Fruit fly (Drosophila melanogaster) whole organism, embryonic: ENCODE results near the gene Trpgamma.

ENCODE experiments used
- Awh ChIP-seq: fragments of 200-800 bp; sonication (Bioruptor generic); IDR thresholded peaks from 2 replicates; pipeline ENCODE4, ENCODE4 v1.3.6; 2022; ENCODE audit warnings: missing biosample characterization, missing genetic modification characterization
- CG10274 ChIP-seq: fragments of 200-800 bp; sonication (Bioruptor generic); optimal IDR thresholded peaks from 3 replicates; lab custom pipeline; 2017; ENCODE audit warnings: missing biosample characterization, mild to moderate bottlenecking, missing genetic modification characterization
- CG10462 ChIP-seq: fragments of 200-800 bp; sonication (Bioruptor generic); optimal IDR thresholded peaks from 2 replicates; lab custom pipeline; 2016; ENCODE audit warnings: missing biosample characterization, missing genetic modification characterization
- CG11695 ChIP-seq: fragments of 200-800 bp; sonication (Bioruptor generic); IDR thresholded peaks from 3 replicates; pipeline ENCODE4 v1.3.6; 2022; ENCODE audit warnings: missing biosample characterization, missing genetic modification characterization
- CG12104 ChIP-seq: fragments of 200-800 bp; sonication (Bioruptor generic); optimal IDR thresholded peaks from 3 replicates; lab custom pipeline; 2016; ENCODE audit warnings: missing biosample characterization, missing genetic modification characterization
- CG1602 ChIP-seq: fragments of 200-800 bp; sonication (Bioruptor generic); optimal IDR thresholded peaks from 3 replicates; lab custom pipeline; 2016; ENCODE audit warnings: missing biosample characterization, missing genetic modification characterization
- CG17802 ChIP-seq: fragments of 200-800 bp; sonication (Bioruptor generic); optimal IDR thresholded peaks from 2 replicates; lab custom pipeline; 2018; ENCODE audit warnings: missing biosample characterization, mild to moderate bottlenecking, missing genetic modification characterization, moderate library complexity
- CG18599 ChIP-seq: fragments of 200-800 bp; sonication (Bioruptor generic); optimal IDR thresholded peaks from 3 replicates; lab custom pipeline; 2017; ENCODE audit warnings: missing biosample characterization, missing genetic modification characterization, mild to moderate bottlenecking, moderate library complexity, missing genetic modification reagents
- CG2678 ChIP-seq: fragments of 200-800 bp; sonication (Bioruptor generic); optimal IDR thresholded peaks from 3 replicates; lab custom pipeline; 2019; ENCODE audit warnings: missing biosample characterization, mild to moderate bottlenecking, missing genetic modification characterization, moderate library complexity
- CG30403 ChIP-seq: fragments of 200-800 bp; sonication (Bioruptor generic); optimal IDR thresholded peaks from 3 replicates; lab custom pipeline; 2016; ENCODE audit warnings: missing biosample characterization, missing genetic modification characterization
- CG3065 ChIP-seq: fragments of 200-800 bp; sonication (Bioruptor generic); optimal IDR thresholded peaks from 2 replicates; lab custom pipeline; 2016; ENCODE audit warnings: missing biosample characterization, missing genetic modification characterization
- CG32532 ChIP-seq: fragments of 200-800 bp; sonication (Bioruptor generic); IDR thresholded peaks from 2 replicates; pipeline ENCODE4 v1.3.6; 2022; ENCODE audit warnings: missing biosample characterization, missing genetic modification characterization
- CG3281 ChIP-seq: fragments of 200-800 bp; sonication (Bioruptor generic); optimal IDR thresholded peaks from 3 replicates; lab custom pipeline; 2017; ENCODE audit warnings: missing biosample characterization, mild to moderate bottlenecking, missing genetic modification characterization
- CG34376 ChIP-seq: fragments of 200-800 bp; sonication (Bioruptor generic); optimal IDR thresholded peaks from 2 replicates; lab custom pipeline; 2018; ENCODE audit warnings: missing biosample characterization, mild to moderate bottlenecking, missing genetic modification characterization
- CG43689 ChIP-seq: fragments of 200-800 bp; sonication (Bioruptor generic); IDR thresholded peaks from 2 replicates; pipeline ENCODE4 v1.3.6; 2022; ENCODE audit warnings: missing biosample characterization, missing genetic modification characterization
- CG6254 ChIP-seq: fragments of 200-800 bp; sonication (Bioruptor generic); optimal IDR thresholded peaks from 3 replicates; lab custom pipeline; 2017; ENCODE audit warnings: mild to moderate bottlenecking, missing biosample characterization, missing genetic modification reagents, missing genetic modification characterization
- CG6272 ChIP-seq: fragments of 200-800 bp; sonication (Bioruptor generic); IDR thresholded peaks from 2 replicates; pipeline ENCODE4 v1.3.6; 2022; ENCODE audit warnings: missing biosample characterization, missing genetic modification characterization
- CG6813 ChIP-seq: fragments of 200-800 bp; sonication (Bioruptor generic); optimal IDR thresholded peaks from 2 replicates; lab custom pipeline; 2017; ENCODE audit warnings: missing biosample characterization, missing genetic modification characterization, mild to moderate bottlenecking, moderate library complexity, missing genetic modification reagents
- CG8281 ChIP-seq: fragments of 200-800 bp; sonication (Bioruptor generic); optimal IDR thresholded peaks from 2 replicates; lab custom pipeline; 2018; ENCODE audit warnings: missing biosample characterization, mild to moderate bottlenecking, missing genetic modification characterization, moderate library complexity
- D ChIP-seq, 2 experiments: fragments of 200-800 bp in 1 of 2; fragments of >200 bp in 1 of 2; sonication (Bioruptor generic) in 1 of 2; optimal IDR thresholded peaks; 2 replicates in 1 of 2; 3 replicates in 1 of 2; lab custom pipeline; 2017; ENCODE audit warnings: mild to moderate bottlenecking in 1 of 2, missing biosample characterization in 1 of 2, missing genetic modification characterization in 1 of 2, missing genetic modification reagents in 1 of 2
- Dfd ChIP-seq, 2 experiments: fragments of >200 bp; optimal IDR thresholded peaks; 2 replicates each; lab custom pipeline; 2017; ENCODE audit warnings: missing biosample characterization in 2 of 2, missing genetic modification characterization in 2 of 2
- HHEX ChIP-seq: fragments of 200-800 bp; sonication (Bioruptor generic); optimal IDR thresholded peaks from 3 replicates; lab custom pipeline; 2017; ENCODE audit warnings: missing biosample characterization, mild to moderate bottlenecking, missing genetic modification characterization, missing genetic modification reagents
- HLHmδ ChIP-seq: fragments of 200-800 bp; sonication (Bioruptor generic); optimal IDR thresholded peaks from 2 replicates; lab custom pipeline; 2018; ENCODE audit warnings: missing biosample characterization, mild to moderate bottlenecking, missing genetic modification characterization, moderate library complexity
- Hr51 ChIP-seq, 2 experiments: fragments of 200-800 bp; sonication (Bioruptor generic); optimal IDR thresholded peaks; 2 replicates in 1 of 2; 3 replicates in 1 of 2; lab custom pipeline; 2016 to 2018; ENCODE audit warnings: missing biosample characterization in 2 of 2, missing genetic modification characterization in 2 of 2, mild to moderate bottlenecking in 1 of 2, moderate library complexity in 1 of 2
- Hr78 ChIP-seq, 2 experiments: fragments of 200-800 bp in 1 of 2; fragments of >200 bp in 1 of 2; sonication (Bioruptor generic) in 1 of 2; optimal IDR thresholded peaks; 2 replicates each; lab custom pipeline; 2017 to 2019; ENCODE audit warnings: missing biosample characterization in 2 of 2, missing genetic modification characterization in 2 of 2, mild to moderate bottlenecking in 1 of 2, moderate library complexity in 1 of 2
- Rfx ChIP-seq: fragments of 200-800 bp; sonication (Bioruptor generic); IDR thresholded peaks from 2 replicates; pipeline ENCODE4 v1.3.6; 2022; ENCODE audit warnings: missing biosample characterization, missing genetic modification characterization
- Sry-δ ChIP-seq: fragments of 200-800 bp; sonication (Bioruptor generic); optimal IDR thresholded peaks from 2 replicates; lab custom pipeline; 2016; ENCODE audit warnings: missing biosample characterization, missing genetic modification characterization
- TFAM ChIP-seq: fragments of 200-800 bp; sonication (Bioruptor generic); optimal IDR thresholded peaks from 2 replicates; lab custom pipeline; 2017; ENCODE audit warnings: missing biosample characterization, missing genetic modification characterization, inconsistent platforms
- Usf ChIP-seq: fragments of 200-800 bp; sonication (Bioruptor generic); optimal IDR thresholded peaks from 2 replicates; lab custom pipeline; 2017; ENCODE audit warnings: missing genotype, missing biosample characterization, missing genetic modification characterization
- abd-A ChIP-seq: fragments of 200-800 bp; sonication (Bioruptor generic); optimal IDR thresholded peaks from 3 replicates; lab custom pipeline; 2019; ENCODE audit warnings: missing biosample characterization, mild to moderate bottlenecking, missing genetic modification characterization, moderate library complexity
- chif ChIP-seq, 2 experiments: fragments of 200-800 bp; sonication (Bioruptor generic); optimal IDR thresholded peaks; 3 replicates each; lab custom pipeline; 2016; ENCODE audit warnings: missing biosample characterization in 2 of 2, missing genetic modification characterization in 2 of 2
- chinmo ChIP-seq: fragments of 200-800 bp; sonication (Bioruptor generic); IDR thresholded peaks from 4 replicates; pipeline ENCODE4 v1.3.6; 2022; ENCODE audit warnings: missing biosample characterization, missing genetic modification characterization; ENCODE audit not compliant: partially characterized antibody
- ci ChIP-seq: fragments of 200-800 bp; sonication (Bioruptor generic); IDR thresholded peaks from 3 replicates; pipeline ENCODE4 v1.3.6; 2022; ENCODE audit warnings: missing biosample characterization, missing genetic modification characterization
- crp ChIP-seq, 2 experiments: fragments of 200-800 bp; sonication (Bioruptor generic); optimal IDR thresholded peaks; 2 replicates in 1 of 2; 3 replicates in 1 of 2; lab custom pipeline; 2017; ENCODE audit warnings: missing biosample characterization in 2 of 2, missing genetic modification characterization in 2 of 2, mild to moderate bottlenecking in 1 of 2, moderate library complexity in 1 of 2
- ems ChIP-seq: fragments of 200-800 bp; sonication (Bioruptor generic); optimal IDR thresholded peaks from 3 replicates; lab custom pipeline; 2016; ENCODE audit warnings: missing biosample characterization, missing genetic modification characterization
- eve ChIP-seq, 2 experiments: fragments of >200 bp; optimal IDR thresholded peaks; 2 replicates each; lab custom pipeline; 2017; ENCODE audit warnings: missing biosample characterization in 2 of 2, missing genetic modification characterization in 2 of 2
- gcm ChIP-seq: fragments of 200-800 bp; sonication (Bioruptor generic); optimal IDR thresholded peaks from 2 replicates; lab custom pipeline; 2019; ENCODE audit warnings: missing biosample characterization, mild to moderate bottlenecking, missing genetic modification characterization, moderate library complexity
- gcm2 ChIP-seq: fragments of 200-800 bp; sonication (Bioruptor generic); optimal IDR thresholded peaks from 2 replicates; lab custom pipeline; 2016; ENCODE audit warnings: missing biosample characterization, missing genetic modification characterization
- grn ChIP-seq: fragments of 200-800 bp; sonication (Bioruptor generic); optimal IDR thresholded peaks from 3 replicates; lab custom pipeline; 2017; ENCODE audit warnings: missing biosample characterization, missing genetic modification characterization
- gsb-n ChIP-seq: fragments of 200-800 bp; sonication (Bioruptor generic); optimal IDR thresholded peaks from 3 replicates; lab custom pipeline; 2018; ENCODE audit warnings: missing biosample characterization, mild to moderate bottlenecking, missing genetic modification characterization
- kay ChIP-seq: fragments of 200-800 bp; sonication (Bioruptor generic); optimal IDR thresholded peaks from 2 replicates; lab custom pipeline; 2016; ENCODE audit warnings: missing biosample characterization, missing genetic modification characterization
- oc ChIP-seq: fragments of 200-800 bp; sonication (Bioruptor generic); optimal IDR thresholded peaks from 2 replicates; lab custom pipeline; 2018; ENCODE audit warnings: missing biosample characterization, mild to moderate bottlenecking, missing genetic modification characterization, moderate library complexity
- org-1 ChIP-seq: fragments of 200-800 bp; sonication (Bioruptor generic); optimal IDR thresholded peaks from 2 replicates; lab custom pipeline; 2017; ENCODE audit warnings: missing biosample characterization, missing genetic modification characterization
- pros ChIP-seq: fragments of 200-800 bp; sonication (Bioruptor generic); optimal IDR thresholded peaks from 3 replicates; lab custom pipeline; 2019; ENCODE audit warnings: missing biosample characterization, mild to moderate bottlenecking, missing genetic modification characterization, moderate library complexity
- ro ChIP-seq: fragments of 200-800 bp; sonication (Bioruptor generic); IDR thresholded peaks from 2 replicates; pipeline ENCODE4 v1.3.6; 2022; ENCODE audit warnings: missing biosample characterization, missing genetic modification characterization
- run ChIP-seq: fragments of 200-800 bp; sonication (Bioruptor generic); optimal IDR thresholded peaks from 3 replicates; lab custom pipeline; 2018; ENCODE audit warnings: missing biosample characterization, mild to moderate bottlenecking, missing genetic modification characterization
- seq ChIP-seq: fragments of 200-800 bp; sonication (Bioruptor generic); IDR thresholded peaks from 2 replicates; pipeline ENCODE4 v1.3.6; 2022; ENCODE audit warnings: missing biosample characterization, missing genetic modification characterization
- ssp ChIP-seq: fragments of 200-800 bp; sonication (Bioruptor generic); IDR thresholded peaks from 2 replicates; pipeline ENCODE4 v1.3.6; 2022; ENCODE audit warnings: missing biosample characterization, missing genetic modification characterization
- tap ChIP-seq: fragments of 200-800 bp; optimal IDR thresholded peaks from 3 replicates; lab custom pipeline; 2019; ENCODE audit warnings: missing biosample characterization, mild to moderate bottlenecking, missing genetic modification characterization, moderate library complexity
- vvl ChIP-seq: fragments of 200-800 bp; sonication (Bioruptor generic); IDR thresholded peaks from 2 replicates; pipeline ENCODE4 v1.3.6; 2022; ENCODE audit warnings: missing biosample characterization, missing genetic modification characterization
- zen ChIP-seq: fragments of 200-800 bp; sonication (Bioruptor generic); optimal IDR thresholded peaks from 3 replicates; lab custom pipeline; 2018; ENCODE audit warnings: missing biosample characterization, mild to moderate bottlenecking, missing genetic modification characterization, moderate library complexity

The Trpgamma gene

dm6 chr2L:16711891-16712290 is 35.4 kb upstream of the Trpgamma start:
- TF ChIP-seq run (tag; lab: Kevin White, UChicago) (peak; percentile 54), vvl (GFP tag; lab: Robert Waterston, UW) (peak; percentile 82), abd-A (tag; lab: Kevin White, UChicago) (peak; percentile 71), pros (peak; percentile 7), grn (GFP tag; lab: Kevin White, UChicago) (peak; percentile 65), D (optimal IDR thresholded peaks at IDR 0.05; lab: Kevin White, UChicago) (no peak), D (GFP tag; optimal IDR thresholded peaks at IDR 0.05; lab: Kevin White, UChicago) (no peak), gcm2 (GFP tag; lab: Kevin White, UChicago) (no peak), org-1 (GFP tag; lab: Kevin White, UChicago) (no peak), CG10274 (GFP tag; lab: Kevin White, UChicago) (no peak), CG3281 (no peak), HLHmδ (GFP tag; lab: Kevin White, UChicago) (no peak), eve (GFP tag; optimal IDR thresholded peaks at IDR 0.05; lab: Kevin White, UChicago) (peak in 1 of 2 experiments; percentile 28), Hr78 (GFP tag; optimal IDR thresholded peaks at IDR 0.05; lab: Kevin White, UChicago) (peak in 1 of 2 experiments; percentile 44), oc (tag; lab: Kevin White, UChicago) (peak; percentile 2), Hr51 (GFP tag; optimal IDR thresholded peaks at IDR 0.05; lab: Kevin White, UChicago) (no peak), gsb-n (no peak), zen (no peak), tap (tag; lab: Kevin White, UChicago) (no peak), CG6272 (GFP tag; lab: Robert Waterston, UW) (no peak), CG10462 (GFP tag; lab: Kevin White, UChicago) (no peak), CG18599 (GFP tag; lab: Kevin White, UChicago) (no peak), Sry-δ (GFP tag; lab: Kevin White, UChicago) (no peak), Awh (GFP tag; lab: Robert Waterston, UW) (peak; percentile 61; the same call in 1 of the 2 replicates), Dfd (GFP tag; optimal IDR thresholded peaks at IDR 0.05; lab: Kevin White, UChicago) (no peak), chif (GFP tag; optimal IDR thresholded peaks at IDR 0.05; lab: Kevin White, UChicago) (no peak), ems (no peak), HHEX (GFP tag; lab: Kevin White, UChicago) (no peak), ci (GFP tag; lab: Robert Waterston, UW) (0 out of 3 replicates have a peak, but pooled peaks have one; percentile 36), Usf (no peak), CG17802 (tag; lab: Kevin White, UChicago) (no peak), Rfx (GFP tag; lab: Robert Waterston, UW) (no peak), ro (GFP tag; lab: Robert Waterston, UW) (no peak), CG43689 (GFP tag; lab: Robert Waterston, UW) (no peak), CG1602 (no peak), CG32532 (GFP tag; lab: Robert Waterston, UW) (no peak), chinmo (GFP tag; lab: Robert Waterston, UW) (no peak)

- TF ChIP-seq CG3065 (GFP tag; lab: Kevin White, UChicago): no peak
- TF ChIP-seq CG30403: no peak
- TF ChIP-seq CG8281 (tag; lab: Kevin White, UChicago): no peak
- no peak for TF ChIP-seq kay
- TF ChIP-seq ssp: no peak
- 0 out of 3 replicates have a peak, but pooled peaks have one; percentile 9 for TF ChIP-seq CG11695
- TF ChIP-seq CG6254 (GFP tag; lab: Kevin White, UChicago): no peak
- TF ChIP-seq seq: no peak
- no peak for TF ChIP-seq crp (GFP tag; optimal IDR thresholded peaks at IDR 0.05; lab: Kevin White, UChicago)
- no peak for TF ChIP-seq CG2678 (tag; lab: Kevin White, UChicago)
- TF ChIP-seq CG12104 (GFP tag; lab: Kevin White, UChicago): no peak
- TF ChIP-seq CG34376: no peak
- TF ChIP-seq gcm (GFP tag; lab: Kevin White, UChicago): no peak
- no peak for TF ChIP-seq CG10462 (GFP tag; lab: Kevin White, UChicago)
- TF ChIP-seq TFAM (GFP tag; lab: Kevin White, UChicago): no peak
- no peak for TF ChIP-seq CG6813
These were observed 34.2 kb upstream of the Trpgamma start for dm6 chr2L:16710677-16711076.
